Fruit fly (Drosophila melanogaster): ENCODE data around the gene cu.

DNA sequence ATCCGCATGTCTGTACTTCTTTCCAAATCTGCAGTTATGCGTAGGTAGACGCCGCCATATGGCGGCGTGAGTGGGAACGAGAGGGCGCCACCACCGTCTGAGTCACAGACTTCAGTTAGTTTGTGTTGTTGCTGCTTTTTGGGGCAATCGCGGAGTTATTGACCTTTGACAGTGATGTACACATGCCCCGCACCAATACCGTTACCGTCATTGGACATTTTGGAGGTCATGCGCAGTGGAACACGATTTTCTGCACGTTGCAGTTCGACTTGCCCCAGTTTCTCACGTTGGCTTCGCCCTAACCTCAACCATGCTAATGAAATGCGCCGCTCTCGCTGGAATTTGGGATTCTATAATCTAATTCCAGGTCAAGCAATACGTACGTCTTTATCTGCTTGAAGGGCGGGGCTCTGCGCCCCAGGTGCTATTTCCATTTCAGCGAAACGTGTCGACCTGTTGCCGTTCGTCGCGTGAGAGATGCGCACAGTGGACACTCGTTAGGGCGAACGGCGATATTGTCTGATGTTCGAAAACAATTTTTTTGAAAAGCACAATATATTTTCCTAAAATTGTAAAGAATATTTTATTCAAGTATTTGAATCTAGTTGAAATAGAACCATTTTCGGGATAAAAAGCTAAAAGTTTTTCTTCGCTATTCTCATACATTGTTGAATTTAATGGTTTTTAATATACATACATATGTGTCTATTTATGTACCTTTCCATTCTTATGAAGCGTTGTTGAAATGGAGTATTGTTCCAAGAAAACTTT is 14.1 kb downstream of the cu start:
- peak; percentile 80 for TF ChIP-seq Hr4 (GFP tag; optimal IDR thresholded peaks at IDR 0.05)
- peak; percentile 70 for TF ChIP-seq CG6163 (GFP tag; IDR thresholded peaks at IDR 0.05)
